Fruit fly (Drosophila melanogaster) whole organism, embryonic: ENCODE data around the gene Prp18.

Experiments used
- Ada2b ChIP-seq: fragments of 200-800 bp; sonication (Bioruptor generic); IDR thresholded peaks from 2 replicates; pipeline ENCODE4 v1.3.6; 2022; ENCODE audit warnings: missing biosample characterization, missing genetic modification characterization
- Aef1 ChIP-seq: fragments of 200-800 bp; sonication (Bioruptor generic); IDR thresholded peaks from 3 replicates; pipeline ENCODE4 v1.3.6; 2022; ENCODE audit warnings: missing biosample characterization, missing genetic modification characterization
- Atf6 ChIP-seq: fragments of 200-800 bp; sonication (Bioruptor generic); IDR thresholded peaks from 2 replicates; pipeline ENCODE4 v1.3.6; 2022; ENCODE audit warnings: missing biosample characterization, missing genetic modification characterization
- CG10959 ChIP-seq: fragments of 200-800 bp; sonication (Bioruptor generic); IDR thresholded peaks from 2 replicates; pipeline ENCODE4 v1.3.6; 2022; ENCODE audit warnings: missing biosample characterization, missing genetic modification characterization
- CG12391 ChIP-seq: fragments of 200-800 bp; sonication (Bioruptor generic); optimal IDR thresholded peaks from 3 replicates; lab custom pipeline; 2018; ENCODE audit warnings: missing biosample characterization, mild to moderate bottlenecking, missing genetic modification characterization, moderate library complexity
- CG13424 ChIP-seq: fragments of 200-800 bp; sonication (Bioruptor generic); optimal IDR thresholded peaks from 2 replicates; lab custom pipeline; 2019; ENCODE audit warnings: missing biosample characterization, mild to moderate bottlenecking, missing genetic modification characterization, moderate library complexity
- CG13894 ChIP-seq: fragments of 200-800 bp; sonication (Bioruptor generic); optimal IDR thresholded peaks from 3 replicates; lab custom pipeline; 2018; ENCODE audit warnings: missing biosample characterization, mild to moderate bottlenecking, missing genetic modification characterization, moderate library complexity
- CG14441 ChIP-seq: fragments of 200-800 bp; sonication (Bioruptor generic); IDR thresholded peaks from 2 replicates; pipeline ENCODE4 v1.3.6; 2022; ENCODE audit warnings: missing biosample characterization, missing genetic modification characterization
- CG14667 ChIP-seq: fragments of 200-800 bp; sonication (Bioruptor generic); IDR thresholded peaks from 2 replicates; pipeline ENCODE4 v1.3.6; 2022; ENCODE audit warnings: missing biosample characterization, missing genetic modification characterization
- CG18599 ChIP-seq: fragments of 200-800 bp; sonication (Bioruptor generic); optimal IDR thresholded peaks from 3 replicates; lab custom pipeline; 2017; ENCODE audit warnings: missing biosample characterization, missing genetic modification characterization, mild to moderate bottlenecking, moderate library complexity, missing genetic modification reagents
- CG2199 ChIP-seq: fragments of 200-800 bp; sonication (Bioruptor generic); IDR thresholded peaks from 3 replicates; pipeline ENCODE4 v1.3.6; 2022; ENCODE audit warnings: missing biosample characterization, missing genetic modification characterization
- CG2889 ChIP-seq: fragments of 200-800 bp; sonication (Bioruptor generic); IDR thresholded peaks from 3 replicates; pipeline ENCODE4 v1.3.6; 2022; ENCODE audit warnings: missing biosample characterization, missing genetic modification characterization
- CG30403 ChIP-seq: fragments of 200-800 bp; sonication (Bioruptor generic); optimal IDR thresholded peaks from 3 replicates; lab custom pipeline; 2016; ENCODE audit warnings: missing biosample characterization, missing genetic modification characterization
- CG3065 ChIP-seq: fragments of 200-800 bp; sonication (Bioruptor generic); optimal IDR thresholded peaks from 2 replicates; lab custom pipeline; 2016; ENCODE audit warnings: missing biosample characterization, missing genetic modification characterization
- CG3163 ChIP-seq: fragments of 200-800 bp; sonication (Bioruptor generic); optimal IDR thresholded peaks from 3 replicates; lab custom pipeline; 2016; ENCODE audit warnings: missing biosample characterization, missing genetic modification characterization
- CG4282 ChIP-seq: fragments of 200-800 bp; sonication (Bioruptor generic); optimal IDR thresholded peaks from 2 replicates; lab custom pipeline; 2016; ENCODE audit warnings: missing biosample characterization, missing genetic modification characterization
- CG43689 ChIP-seq: fragments of 200-800 bp; sonication (Bioruptor generic); IDR thresholded peaks from 2 replicates; pipeline ENCODE4 v1.3.6; 2022; ENCODE audit warnings: missing biosample characterization, missing genetic modification characterization
- CG4854 ChIP-seq: fragments of 200-800 bp; sonication (Bioruptor generic); optimal IDR thresholded peaks from 2 replicates; lab custom pipeline; 2016; ENCODE audit warnings: missing biosample characterization, missing genetic modification characterization, inconsistent platforms
- CG5953 ChIP-seq: fragments of 200-800 bp; sonication (Bioruptor generic); IDR thresholded peaks from 2 replicates; pipeline ENCODE4 v1.3.6; 2022; ENCODE audit warnings: missing biosample characterization, missing genetic modification characterization
- CG8089 ChIP-seq: fragments of 200-800 bp; sonication (Bioruptor generic); optimal IDR thresholded peaks from 3 replicates; lab custom pipeline; 2016; ENCODE audit warnings: missing biosample characterization, missing genetic modification characterization
- CG8290 ChIP-seq, 3 experiments: fragments of 200-800 bp; sonication (Bioruptor generic); optimal IDR thresholded peaks; 2 replicates each; lab custom pipeline; 2016 to 2019; ENCODE audit warnings: missing biosample characterization in 3 of 3, missing genetic modification characterization in 3 of 3, mild to moderate bottlenecking in 2 of 3, moderate library complexity in 1 of 3
- CG8359 ChIP-seq: fragments of 200-800 bp; sonication (Bioruptor generic); optimal IDR thresholded peaks from 2 replicates; lab custom pipeline; 2017; ENCODE audit warnings: missing biosample characterization, mild to moderate bottlenecking, missing genetic modification characterization, borderline replicate concordance
- CG8478 ChIP-seq: fragments of >200 bp; optimal IDR thresholded peaks from 2 replicates; lab custom pipeline; 2018
- CG9876 ChIP-seq: fragments of 200-800 bp; sonication (Bioruptor generic); optimal IDR thresholded peaks from 2 replicates; lab custom pipeline; 2016; ENCODE audit warnings: missing biosample characterization, missing genetic modification characterization
- Drgx ChIP-seq: fragments of 200-800 bp; sonication (Bioruptor generic); IDR thresholded peaks from 2 replicates; pipeline ENCODE4 v1.3.6; 2022; ENCODE audit warnings: missing biosample characterization, missing genetic modification characterization
- HLH4C ChIP-seq: fragments of 200-800 bp; sonication (Bioruptor generic); IDR thresholded peaks from 3 replicates; pipeline ENCODE4 v1.3.6; 2022; ENCODE audit warnings: missing biosample characterization, missing genetic modification characterization; ENCODE audit not compliant: partially characterized antibody
- Hmx ChIP-seq: fragments of 200-800 bp; sonication (Bioruptor generic); optimal IDR thresholded peaks from 2 replicates; lab custom pipeline; 2016; ENCODE audit warnings: missing biosample characterization, missing genetic modification characterization
- Jarid2 ChIP-seq: fragments of 200-800 bp; sonication (Bioruptor generic); optimal IDR thresholded peaks from 3 replicates; lab custom pipeline; 2017; ENCODE audit warnings: mild to moderate bottlenecking, missing biosample characterization, missing genetic modification reagents, missing genetic modification characterization
- NC2α ChIP-seq: fragments of 200-800 bp; sonication (Bioruptor generic); optimal IDR thresholded peaks from 2 replicates; lab custom pipeline; 2016; ENCODE audit warnings: missing biosample characterization, missing genetic modification characterization
- Opbp ChIP-seq: fragments of 200-800 bp; sonication (Bioruptor generic); IDR thresholded peaks from 3 replicates; pipeline ENCODE4 v1.3.6; 2022; ENCODE audit warnings: missing biosample characterization, missing genetic modification characterization; ENCODE audit not compliant: partially characterized antibody
- PHDP ChIP-seq: fragments of 200-800 bp; sonication (Bioruptor generic); optimal IDR thresholded peaks from 3 replicates; lab custom pipeline; 2018; ENCODE audit warnings: missing biosample characterization, mild to moderate bottlenecking, missing genetic modification characterization, moderate library complexity
- Ravus ChIP-seq: fragments of 200-800 bp; sonication (Bioruptor generic); IDR thresholded peaks from 2 replicates; pipeline ENCODE4 v1.3.6; 2022; ENCODE audit warnings: missing biosample characterization, missing genetic modification characterization
- Sry-β ChIP-seq: fragments of 200-800 bp; sonication (Bioruptor generic); optimal IDR thresholded peaks from 2 replicates; lab custom pipeline; 2018; ENCODE audit warnings: missing biosample characterization, mild to moderate bottlenecking, missing genetic modification characterization, moderate library complexity
- Ssrp ChIP-seq: fragments of 200-800 bp; sonication (Bioruptor generic); optimal IDR thresholded peaks from 2 replicates; lab custom pipeline; 2018; ENCODE audit warnings: missing biosample characterization, mild to moderate bottlenecking, missing genetic modification characterization, moderate library complexity
- chn ChIP-seq: fragments of 200-800 bp; sonication (Bioruptor generic); optimal IDR thresholded peaks from 2 replicates; lab custom pipeline; 2016; ENCODE audit warnings: missing biosample characterization, missing genetic modification characterization
- ems ChIP-seq: fragments of 200-800 bp; sonication (Bioruptor generic); optimal IDR thresholded peaks from 3 replicates; lab custom pipeline; 2016; ENCODE audit warnings: missing biosample characterization, missing genetic modification characterization
- fru ChIP-seq: fragments of >200 bp; optimal IDR thresholded peaks from 2 replicates; lab custom pipeline; 2017
- h ChIP-seq: fragments of >200 bp; optimal IDR thresholded peaks from 2 replicates; lab custom pipeline; 2017
- hbn ChIP-seq: fragments of 200-800 bp; sonication (Bioruptor generic); IDR thresholded peaks from 2 replicates; pipeline ENCODE4 v1.3.6; 2022; ENCODE audit warnings: missing biosample characterization, missing genetic modification characterization; ENCODE audit not compliant: partially characterized antibody
- her ChIP-seq: fragments of 200-800 bp; sonication (Bioruptor generic); optimal IDR thresholded peaks from 2 replicates; lab custom pipeline; 2016; ENCODE audit warnings: missing biosample characterization, missing genetic modification characterization
- insv ChIP-seq, 2 experiments: fragments of 200-800 bp; sonication (Bioruptor generic); optimal IDR thresholded peaks; 3 replicates each; lab custom pipeline; 2016 to 2018; ENCODE audit warnings: missing biosample characterization in 2 of 2, missing genetic modification characterization in 2 of 2
- mirr ChIP-seq: fragments of 200-800 bp; sonication (Bioruptor generic); optimal IDR thresholded peaks from 3 replicates; lab custom pipeline; 2018; ENCODE audit warnings: missing biosample characterization, mild to moderate bottlenecking, missing genetic modification characterization
- otp ChIP-seq: fragments of 200-800 bp; sonication (Bioruptor generic); IDR thresholded peaks from 3 replicates; pipeline ENCODE4, ENCODE4 v1.3.6; 2022; ENCODE audit warnings: missing biosample characterization, missing genetic modification characterization
- pnt ChIP-seq: fragments of 200-800 bp; sonication (Bioruptor generic); optimal IDR thresholded peaks from 3 replicates; lab custom pipeline; 2016; ENCODE audit warnings: missing biosample characterization, missing genetic modification characterization
- rib ChIP-seq: fragments of 200-800 bp; sonication (Bioruptor generic); IDR thresholded peaks from 2 replicates; pipeline ENCODE4 v1.3.6; 2022; ENCODE audit warnings: missing biosample characterization, missing genetic modification characterization
- row ChIP-seq: fragments of 200-800 bp; sonication (Bioruptor generic); IDR thresholded peaks from 3 replicates; pipeline ENCODE4 v1.3.6; 2022; ENCODE audit warnings: missing biosample characterization, missing genetic modification characterization
- tap ChIP-seq: fragments of 200-800 bp; optimal IDR thresholded peaks from 3 replicates; lab custom pipeline; 2019; ENCODE audit warnings: missing biosample characterization, mild to moderate bottlenecking, missing genetic modification characterization, moderate library complexity
- tup ChIP-seq: fragments of 200-800 bp; sonication (Bioruptor generic); optimal IDR thresholded peaks from 2 replicates; lab custom pipeline; 2016; ENCODE audit warnings: missing biosample characterization, mild to moderate bottlenecking, missing genetic modification characterization, moderate library complexity
- tx ChIP-seq: fragments of 200-800 bp; sonication (Bioruptor generic); optimal IDR thresholded peaks from 2 replicates; lab custom pipeline; 2016; ENCODE audit warnings: missing biosample characterization, missing genetic modification characterization
- vfl ChIP-seq: fragments of 200-800 bp; sonication (Bioruptor generic); optimal IDR thresholded peaks from 2 replicates; lab custom pipeline; 2016; ENCODE audit warnings: missing biosample characterization, missing genetic modification characterization
- wdn ChIP-seq: fragments of 200-800 bp; sonication (Bioruptor generic); IDR thresholded peaks from 2 replicates; pipeline ENCODE4 v1.3.6; 2022; ENCODE audit warnings: missing biosample characterization, missing genetic modification characterization
- zen ChIP-seq: fragments of 200-800 bp; sonication (Bioruptor generic); optimal IDR thresholded peaks from 3 replicates; lab custom pipeline; 2018; ENCODE audit warnings: missing biosample characterization, mild to moderate bottlenecking, missing genetic modification characterization, moderate library complexity

Gene Prp18

dm6 chr3R:18985114-18985785 is 45.8 kb downstream of the Prp18 start (continued):
- TF ChIP-seq CG13424: no peak
- no peak for TF ChIP-seq insv (GFP tag; optimal IDR thresholded peaks at IDR 0.05; lab: Kevin White, UChicago)
- no peak for TF ChIP-seq CG14441 (GFP tag; lab: Robert Waterston, UW)
- TF ChIP-seq Ada2b: no peak
- TF ChIP-seq tap (tag; lab: Kevin White, UChicago): no peak
- TF ChIP-seq CG8290 (GFP tag; optimal IDR thresholded peaks at IDR 0.05; lab: Kevin White, UChicago): no peak
- TF ChIP-seq CG8290 (tag; optimal IDR thresholded peaks at IDR 0.05; lab: Kevin White, UChicago): no peak
- TF ChIP-seq CG30403 (GFP tag; lab: Kevin White, UChicago): peak; percentile 54
- TF ChIP-seq Ssrp (tag; lab: Kevin White, UChicago): no peak
- TF ChIP-seq CG4282 (GFP tag; lab: Kevin White, UChicago): no peak
- no peak for TF ChIP-seq her
- no peak for TF ChIP-seq ems
- TF ChIP-seq Atf6 (GFP tag; lab: Robert Waterston, UW): 0 out of 2 replicates have a peak, but pooled peaks have one; percentile 28
- TF ChIP-seq row (GFP tag; lab: Robert Waterston, UW): peak; percentile 40; the same call in 1 of the 3 replicates
- no peak for TF ChIP-seq zen (tag; lab: Kevin White, UChicago)
- no peak for TF ChIP-seq chn
- no peak for TF ChIP-seq HLH4C (GFP tag; lab: Robert Waterston, UW)
- TF ChIP-seq h (lab: Kevin White, UChicago): no peak
- TF ChIP-seq CG2199 (GFP tag; lab: Robert Waterston, UW): no peak
- TF ChIP-seq Jarid2 (GFP tag; lab: Kevin White, UChicago): no peak
- TF ChIP-seq Aef1 (GFP tag; lab: Robert Waterston, UW): no peak
- TF ChIP-seq Hmx (GFP tag; lab: Kevin White, UChicago): no peak
- no peak for TF ChIP-seq CG3163 (GFP tag; lab: Kevin White, UChicago)
- peak; percentile 20 for TF ChIP-seq CG13894 (tag; lab: Kevin White, UChicago)
- TF ChIP-seq PHDP (tag; lab: Kevin White, UChicago): peak; percentile 56
- TF ChIP-seq otp (GFP tag; lab: Robert Waterston, UW): no peak
- no peak for TF ChIP-seq Sry-β (GFP tag; lab: Kevin White, UChicago)
- TF ChIP-seq wdn (GFP tag; lab: Robert Waterston, UW): peak; percentile 17; the same call in 1 of the 2 replicates
- TF ChIP-seq hbn (GFP tag; lab: Robert Waterston, UW): no peak
- TF ChIP-seq CG8089 (GFP tag; lab: Kevin White, UChicago): no peak
- TF ChIP-seq NC2α (GFP tag; lab: Kevin White, UChicago): no peak
- TF ChIP-seq fru (lab: Kevin White, UChicago): no peak
- no peak for TF ChIP-seq CG14667 (GFP tag; lab: Robert Waterston, UW)
- TF ChIP-seq mirr (GFP tag; lab: Kevin White, UChicago): peak; percentile 74
- TF ChIP-seq CG10959 (GFP tag; lab: Robert Waterston, UW): no peak
- no peak for TF ChIP-seq CG3065 (GFP tag; lab: Kevin White, UChicago)
- no peak for TF ChIP-seq CG8359
- TF ChIP-seq Ravus (GFP tag; lab: Robert Waterston, UW): no peak
- peak; percentile 78 for TF ChIP-seq rib (GFP tag; lab: Robert Waterston, UW)
- no peak for TF ChIP-seq tx (GFP tag; lab: Kevin White, UChicago)
- TF ChIP-seq pnt (GFP tag; lab: Kevin White, UChicago): no peak
- TF ChIP-seq CG5953 (GFP tag; lab: Robert Waterston, UW): no peak
- peak; percentile 30 for TF ChIP-seq CG12391
- no peak for TF ChIP-seq CG4854 (GFP tag; lab: Kevin White, UChicago)
- no peak for TF ChIP-seq CG9876 (GFP tag; lab: Kevin White, UChicago)
- no peak for TF ChIP-seq CG2889 (GFP tag; lab: Robert Waterston, UW)
- TF ChIP-seq vfl (GFP tag; lab: Kevin White, UChicago): no peak
- TF ChIP-seq CG18599 (GFP tag; lab: Kevin White, UChicago): peak; percentile 86
- peak; percentile 42; the same call in 1 of the 2 replicates for TF ChIP-seq Drgx (GFP tag; lab: Robert Waterston, UW)
- TF ChIP-seq CG43689: no peak
- TF ChIP-seq Opbp (GFP tag; lab: Robert Waterston, UW): no peak
- TF ChIP-seq tup (GFP tag; lab: Kevin White, UChicago): no peak
- no peak for TF ChIP-seq CG8478 (lab: Kevin White, UChicago)
